Worm (Caenorhabditis elegans) whole organism, L2 larva: Measurements from ENCODE around the gene clc-29.

Source experiments
- fos-1 ChIP-seq: fragments of 150-350 bp; optimal IDR thresholded peaks from 2 replicates; lab custom pipeline; 2014; ENCODE audit warnings: missing biosample characterization, missing genetic modification characterization
- ztf-11 ChIP-seq: sonication (generic microtip); optimal IDR thresholded peaks from 2 replicates; lab custom pipeline; 2017; ENCODE audit warnings: missing biosample characterization, missing genetic modification characterization

Gene clc-29

DNA sequence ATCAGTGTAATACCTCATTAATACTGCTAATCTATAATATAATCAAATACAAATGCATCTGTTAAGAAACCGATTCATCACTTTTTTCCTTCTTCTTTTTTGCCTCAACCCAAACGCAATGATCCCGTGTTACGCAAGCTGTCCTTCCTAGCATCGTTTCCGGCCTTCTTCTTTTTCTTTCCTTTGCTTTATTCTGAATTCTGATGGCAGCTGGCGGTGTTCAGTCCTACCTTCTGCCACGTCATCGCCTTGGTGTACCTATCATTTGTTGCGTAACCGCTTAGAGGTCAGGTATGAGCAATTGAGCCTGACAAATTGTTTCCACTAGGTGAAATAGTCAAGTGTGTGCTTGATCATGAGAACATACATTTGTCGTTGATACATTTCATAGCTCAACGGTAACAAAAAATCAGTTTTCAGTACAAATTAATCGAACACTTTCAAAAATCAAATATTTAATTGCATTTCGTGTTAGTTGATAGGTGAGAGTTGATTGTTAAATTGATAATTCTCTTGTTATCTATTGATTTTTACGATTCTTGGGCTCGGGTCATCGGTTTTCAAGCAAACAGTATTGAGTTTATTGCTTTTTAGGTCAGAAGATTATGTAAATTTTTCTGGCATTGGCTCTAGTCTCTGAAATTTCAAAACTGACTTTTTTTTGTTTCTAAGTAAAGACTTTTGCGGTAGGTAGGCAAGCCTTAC is 49.4 kb downstream of the clc-29 start:
- TF ChIP-seq ztf-11 (tag; lab: Kevin White, UChicago) (no peak), fos-1 (tag; lab: Kevin White, UChicago) (peak; percentile 24)
- TF ChIP-seq, all 48 proteins: peak for 1
